Worm (Caenorhabditis elegans): ENCODE data around the gene C46F4.3.

The C46F4.3 gene

ce11 chrX:5935473-5935872, at the start of gene C46F4.3:
C46F4.3 (plus strand) TSS chrX:5935773.
- no peak for TF ChIP-seq bed-3 (GFP tag; optimal IDR thresholded peaks at IDR 0.05)
- TF ChIP-seq M03D4.4 (tag; optimal IDR thresholded peaks at IDR 0.05) = no peak
- TF ChIP-seq zip-8 (tag; optimal IDR thresholded peaks at IDR 0.05) = no peak
- TF ChIP-seq unc-120 (tag; optimal IDR thresholded peaks at IDR 0.05; ENCODE audit: poor library complexity, severe bottlenecking) = no peak
- TF ChIP-seq lin-13 (tag; optimal IDR thresholded peaks at IDR 0.05) = no peak
- TF ChIP-seq drap-1 (GFP tag; optimal IDR thresholded peaks at IDR 0.05) = no peak
- no peak for TF ChIP-seq nhr-237 (tag; optimal IDR thresholded peaks at IDR 0.05)
- no peak for TF ChIP-seq cnd-1 (tag; optimal IDR thresholded peaks at IDR 0.05)
- TF ChIP-seq nhr-12 (tag; optimal IDR thresholded peaks at IDR 0.05) = no peak
- TF ChIP-seq lsy-2 (tag; optimal IDR thresholded peaks at IDR 0.05) = no peak
- no peak for TF ChIP-seq snpc-4 (tag; optimal IDR thresholded peaks at IDR 0.05)
- no peak for TF ChIP-seq sem-2 (GFP tag; optimal IDR thresholded peaks at IDR 0.05)

ce11 chrX:5890080-5890479, 45.5 kb upstream of the C46F4.3 start, which contains the start of gene F49E10.2:
F49E10.2 (plus strand) TSS chrX:5890380.
- no peak for TF ChIP-seq ztf-11 (tag; optimal IDR thresholded peaks at IDR 0.05)
- TF ChIP-seq ham-2 (GFP tag; optimal IDR thresholded peaks at IDR 0.05) = no peak
- no peak for TF ChIP-seq M03D4.4 (tag; optimal IDR thresholded peaks at IDR 0.05)
- TF ChIP-seq lin-32 (GFP tag; optimal IDR thresholded peaks at IDR 0.05) = no peak
- TF ChIP-seq ceh-83 (GFP tag; optimal IDR thresholded peaks at IDR 0.05) = no peak
- TF ChIP-seq unc-39 (tag; optimal IDR thresholded peaks at IDR 0.05) = no peak
- TF ChIP-seq lin-13 (tag; optimal IDR thresholded peaks at IDR 0.05) = no peak

- TF ChIP-seq ces-1 (GFP tag; optimal IDR thresholded peaks at IDR 0.05) = peak; percentile 69
- TF ChIP-seq lin-13 (tag; optimal IDR thresholded peaks at IDR 0.05) = no peak
- TF ChIP-seq mep-1 (tag; optimal IDR thresholded peaks at IDR 0.05) = peak; percentile 9
Measured at ce11 chrX:5896001-5896400, 39.6 kb upstream of the C46F4.3 start.

- TF ChIP-seq zip-8 (tag; optimal IDR thresholded peaks at IDR 0.05) (no peak), mls-2 (tag; optimal IDR thresholded peaks at IDR 0.05) (no peak), mep-1 (tag; optimal IDR thresholded peaks at IDR 0.05) (no peak), nhr-76 (tag; optimal IDR thresholded peaks at IDR 0.05) (no peak), nhr-28 (tag; optimal IDR thresholded peaks at IDR 0.05) (no peak), hlh-1 (tag; optimal IDR thresholded peaks at IDR 0.05) (no peak), blmp-1 (tag; optimal IDR thresholded peaks at IDR 0.05) (no peak), sem-2 (GFP tag; optimal IDR thresholded peaks at IDR 0.05) (no peak), drap-1 (GFP tag; optimal IDR thresholded peaks at IDR 0.05) (no peak), nhr-237 (tag; optimal IDR thresholded peaks at IDR 0.05) (no peak), ces-1 (GFP tag; optimal IDR thresholded peaks at IDR 0.05) (no peak), snpc-4 (tag; optimal IDR thresholded peaks at IDR 0.05) (no peak), ceh-43 (GFP tag; optimal IDR thresholded peaks at IDR 0.05) (no peak), flh-1 (GFP tag; optimal IDR thresholded peaks at IDR 0.05) (no peak), unc-62 (GFP tag; optimal IDR thresholded peaks at IDR 0.05) (no peak), lin-13 (tag; optimal IDR thresholded peaks at IDR 0.05) (no peak), unc-120 (tag; optimal IDR thresholded peaks at IDR 0.05; ENCODE audit: poor library complexity, severe bottlenecking) (no peak), M03D4.4 (tag; optimal IDR thresholded peaks at IDR 0.05) (no peak), ztf-11 (tag; optimal IDR thresholded peaks at IDR 0.05) (no peak)
Measured at ce11 chrX:5897038-5897437, 38.5 kb upstream of the C46F4.3 start, which contains the start of gene tbc-16. tbc-16 (plus strand) TSS chrX:5897338.

ce11 chrX:5901499-5901898, 34.1 kb upstream of the C46F4.3 start:
- TF ChIP-seq snpc-4 (tag; optimal IDR thresholded peaks at IDR 0.05) (no peak), elt-1 (tag; optimal IDR thresholded peaks at IDR 0.05; ENCODE audit: borderline replicate concordance, insufficient read depth) (no peak), zip-8 (tag; optimal IDR thresholded peaks at IDR 0.05) (no peak), M03D4.4 (tag; optimal IDR thresholded peaks at IDR 0.05) (no peak), pha-4 (tag; optimal IDR thresholded peaks at IDR 0.05) (no peak), ztf-11 (tag; optimal IDR thresholded peaks at IDR 0.05) (no peak), bed-3 (GFP tag; optimal IDR thresholded peaks at IDR 0.05) (no peak), unc-39 (tag; optimal IDR thresholded peaks at IDR 0.05) (no peak), mls-2 (tag; optimal IDR thresholded peaks at IDR 0.05) (no peak), nhr-28 (tag; optimal IDR thresholded peaks at IDR 0.05) (no peak), blmp-1 (tag; optimal IDR thresholded peaks at IDR 0.05) (no peak), ham-2 (GFP tag; optimal IDR thresholded peaks at IDR 0.05) (no peak), nhr-12 (tag; optimal IDR thresholded peaks at IDR 0.05) (no peak), lin-13 (tag; optimal IDR thresholded peaks at IDR 0.05) (no peak), drap-1 (GFP tag; optimal IDR thresholded peaks at IDR 0.05) (no peak), hlh-1 (tag; optimal IDR thresholded peaks at IDR 0.05) (no peak), nhr-237 (tag; optimal IDR thresholded peaks at IDR 0.05) (no peak), ceh-43 (GFP tag; optimal IDR thresholded peaks at IDR 0.05) (no peak), ces-1 (GFP tag; optimal IDR thresholded peaks at IDR 0.05) (no peak), lsy-2 (tag; optimal IDR thresholded peaks at IDR 0.05) (no peak)

Measured in whole organism, mixed stage, embryonic.